Fruit fly (Drosophila melanogaster): ENCODE results near the gene CG31704.
A peak's percentile ranks its signal among the peaks of the same experiment; 100 is the strongest.

The CG31704 gene

DNA sequence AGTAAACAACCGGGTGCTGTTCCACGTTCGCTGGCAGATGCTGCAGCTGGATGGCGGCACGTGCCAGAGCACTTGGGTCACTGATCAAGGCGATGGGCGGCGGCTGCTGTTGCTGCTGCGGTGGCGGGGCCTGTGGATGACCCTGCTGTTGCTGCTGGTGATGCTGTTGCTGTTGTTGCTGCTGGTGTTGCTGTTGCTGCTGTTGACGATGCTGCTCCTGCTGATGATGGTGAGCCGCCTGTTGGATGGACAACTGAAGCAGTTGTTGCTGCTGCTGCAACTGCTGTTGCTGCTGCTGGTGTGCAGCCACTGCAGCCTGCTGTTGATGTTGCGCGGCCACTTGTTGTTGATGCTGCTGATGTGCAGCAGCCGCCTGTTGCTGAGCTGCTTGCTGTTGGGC, 43.4 kb upstream of the CG31704 start:
- TF ChIP-seq CG34422 (GFP tag; IDR thresholded peaks at IDR 0.05), result no peak
- no peak for TF ChIP-seq stwl (tag; optimal IDR thresholded peaks at IDR 0.05)
- TF ChIP-seq ind (GFP tag; optimal IDR thresholded peaks at IDR 0.05), result no peak
- TF ChIP-seq Neu2 (GFP tag; optimal IDR thresholded peaks at IDR 0.05; ENCODE audit: borderline replicate concordance), result no peak
- peak in 1 of 2 experiments; percentile 84 for TF ChIP-seq Dfd (GFP tag; optimal IDR thresholded peaks at IDR 0.05)
- TF ChIP-seq Med (GFP tag), result peak; percentile 50
- TF ChIP-seq kah (GFP tag; optimal IDR thresholded peaks at IDR 0.05), result peak; percentile 14
- 0 out of 2 replicates have a peak, but pooled peaks have one; percentile 16 for TF ChIP-seq CG42726 (GFP tag; IDR thresholded peaks at IDR 0.05; ENCODE audit: partially characterized antibody)

DNA sequence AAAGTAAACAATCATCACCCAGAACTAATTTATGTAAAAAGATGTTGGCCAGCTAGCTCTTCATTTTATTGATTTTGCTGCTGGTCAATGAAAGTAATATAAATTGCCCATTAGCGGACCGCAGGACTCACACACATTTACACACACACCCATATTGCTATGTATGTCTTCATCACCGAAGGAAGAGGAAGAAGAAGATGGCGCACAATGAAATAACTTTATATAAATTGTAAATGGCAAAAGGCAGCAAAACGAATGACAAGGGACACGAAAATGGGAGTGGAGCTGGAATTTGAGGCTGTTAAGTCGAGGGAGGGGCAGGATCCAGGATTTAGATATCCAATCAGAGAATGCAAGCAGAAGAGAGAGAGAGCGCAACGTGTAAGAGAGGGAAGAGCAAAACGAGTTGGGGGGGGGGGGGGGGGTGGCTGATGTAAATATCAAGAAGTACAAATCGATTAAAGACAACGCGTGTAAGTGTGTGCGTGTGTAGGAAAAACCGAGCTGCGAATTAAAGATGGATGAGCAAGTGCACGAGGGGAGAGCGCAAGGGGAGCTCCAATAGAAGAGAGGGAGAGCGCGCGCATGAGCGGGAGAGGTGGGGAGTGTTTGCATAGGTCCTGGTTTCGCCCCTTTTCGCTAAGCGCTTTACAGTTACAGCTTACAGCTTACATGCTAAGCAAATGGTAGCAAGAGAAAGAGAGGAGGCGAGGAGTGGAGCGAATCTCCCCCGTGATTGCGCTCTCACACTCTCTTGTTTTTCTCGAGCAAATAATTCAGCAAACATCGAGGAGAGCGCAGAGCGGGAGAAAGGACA, 36.1 kb upstream of the CG31704 start:
- TF ChIP-seq HLH4C (GFP tag; IDR thresholded peaks at IDR 0.05; ENCODE audit: partially characterized antibody) (0 out of 3 replicates have a peak, but pooled peaks have one; percentile 23), CG12236 (GFP tag; optimal IDR thresholded peaks at IDR 0.05) (no peak), bbx (GFP tag; IDR thresholded peaks at IDR 0.05; ENCODE audit: partially characterized antibody) (no peak), CG10565 (GFP tag; optimal IDR thresholded peaks at IDR 0.05) (no peak), CG1024 (GFP tag; IDR thresholded peaks at IDR 0.05) (no peak), nerfin-2 (GFP tag; IDR thresholded peaks at IDR 0.05; ENCODE audit: partially characterized antibody) (no peak), CG2120 (GFP tag; optimal IDR thresholded peaks at IDR 0.05) (no peak), CG7556 (GFP tag; optimal IDR thresholded peaks at IDR 0.05) (no peak), HLH54F (GFP tag; optimal IDR thresholded peaks at IDR 0.05) (no peak), sens (GFP tag) (peak; percentile 27), bab2 (GFP tag; optimal IDR thresholded peaks at IDR 0.05) (no peak), CG34224 (GFP tag; IDR thresholded peaks at IDR 0.05; ENCODE audit: partially characterized antibody) (0 out of 3 replicates have a peak, but pooled peaks have one; percentile 33), CG11247 (GFP tag; IDR thresholded peaks at IDR 0.05) (no peak), CG4328 (GFP tag; optimal IDR thresholded peaks at IDR 0.05) (no peak), knrl (GFP tag; IDR thresholded peaks at IDR 0.05; ENCODE audit: partially characterized antibody) (no peak), Kr (GFP tag; optimal IDR thresholded peaks at IDR 0.05) (no peak), Scr (GFP tag; IDR thresholded peaks at IDR 0.05; ENCODE audit: partially characterized antibody) (no peak), zfh1 (GFP tag; IDR thresholded peaks at IDR 0.05) (no peak), CG1603 (tag; optimal IDR thresholded peaks at IDR 0.05) (no peak), CG11085 (GFP tag; IDR thresholded peaks at IDR 0.05) (no peak), abd-A (tag; optimal IDR thresholded peaks at IDR 0.05) (peak; percentile 94), croc (GFP tag; conservative IDR thresholded peaks at IDR 0.05) (no peak), CG3163 (GFP tag; optimal IDR thresholded peaks at IDR 0.05) (peak; percentile 35), pb (GFP tag; optimal IDR thresholded peaks at IDR 0.05) (no peak), cato (GFP tag; optimal IDR thresholded peaks at IDR 0.05; ENCODE audit: borderline replicate concordance) (no peak), Dfd (GFP tag; optimal IDR thresholded peaks at IDR 0.05) (no peak), salm (tag; optimal IDR thresholded peaks at IDR 0.05) (no peak), al (GFP tag; IDR thresholded peaks at IDR 0.05) (no peak), onecut (GFP tag; IDR thresholded peaks at IDR 0.05) (peak; percentile 88), corto (GFP tag; optimal IDR thresholded peaks at IDR 0.05) (no peak), wor (GFP tag; IDR thresholded peaks at IDR 0.05) (no peak), CG5180 (GFP tag; optimal IDR thresholded peaks at IDR 0.05) (no peak), trem (tag; optimal IDR thresholded peaks at IDR 0.05) (no peak), grau (tag; optimal IDR thresholded peaks at IDR 0.05) (no peak), CG8944 (GFP tag; optimal IDR thresholded peaks at IDR 0.05) (no peak), tll (GFP tag; optimal IDR thresholded peaks at IDR 0.05) (no peak), CG9876 (GFP tag; optimal IDR thresholded peaks at IDR 0.05) (no peak), CG14965 (GFP tag; optimal IDR thresholded peaks at IDR 0.05; ENCODE audit: borderline replicate concordance) (no peak), ap (GFP tag; IDR thresholded peaks at IDR 0.05) (no peak), fd96Cb (tag; optimal IDR thresholded peaks at IDR 0.05) (no peak)
